Worm (Caenorhabditis elegans) whole organism, young adult: ENCODE measurements around the gene srd-21.

ENCODE experiments used
- B0261.1 ChIP-seq: sonication (generic microtip); optimal IDR thresholded peaks from 2 replicates; lab custom pipeline; 2016; ENCODE audit warnings: mild to moderate bottlenecking, missing genetic modification characterization, moderate library complexity, missing compliant biosample characterization
- C17E4.6 ChIP-seq: fragments of 200-800 bp; sonication (Bioruptor generic); IDR thresholded peaks from 2 replicates; pipeline ENCODE4 v1.3.6; 2022; ENCODE audit warnings: missing genetic modification reagents, missing genetic modification characterization, missing compliant biosample characterization
- D2030.7 ChIP-seq: fragments of 200-800 bp; sonication (Bioruptor generic); IDR thresholded peaks from 2 replicates; pipeline ENCODE4 v1.3.6; 2022; ENCODE audit warnings: missing genetic modification reagents, missing genetic modification characterization, missing compliant biosample characterization
- F55B11.4 ChIP-seq: sonication (generic microtip); optimal IDR thresholded peaks from 2 replicates; lab custom pipeline; 2016; ENCODE audit warnings: missing compliant biosample characterization, missing genetic modification characterization, borderline replicate concordance; ENCODE audit not compliant: insufficient read depth
- F57C9.4 ChIP-seq: sonication (generic microtip); optimal IDR thresholded peaks from 2 replicates; lab custom pipeline; 2017; ENCODE audit warnings: mild to moderate bottlenecking, missing genetic modification characterization, missing compliant biosample characterization
- T07F8.4 ChIP-seq: sonication (generic microtip); optimal IDR thresholded peaks from 2 replicates; lab custom pipeline; 2016; ENCODE audit warnings: mild to moderate bottlenecking, missing genetic modification characterization, moderate library complexity, missing compliant biosample characterization
- T26A5.8 ChIP-seq: sonication (generic microtip); optimal IDR thresholded peaks from 2 replicates; lab custom pipeline; 2016; ENCODE audit warnings: missing genetic modification characterization, missing compliant biosample characterization
- Y53G8AR.9 ChIP-seq: fragments of 200-800 bp; sonication (Bioruptor generic); conservative IDR thresholded peaks from 2 replicates; pipeline ENCODE4 v1.3.6; 2022; ENCODE audit warnings: missing genetic modification reagents, missing genetic modification characterization, missing compliant biosample characterization
- Y79H2A.3 ChIP-seq: fragments of 200-800 bp; sonication (Bioruptor generic); conservative IDR thresholded peaks from 2 replicates; pipeline ENCODE4 v1.3.6; 2022; ENCODE audit warnings: missing genetic modification reagents, missing genetic modification characterization, missing compliant biosample characterization
- akir-1 ChIP-seq: fragments of 200-800 bp; sonication (Bioruptor generic); optimal IDR thresholded peaks from 2 replicates; lab custom pipeline; 2018; ENCODE audit warnings: mild to moderate bottlenecking, missing genetic modification characterization, moderate library complexity, missing compliant biosample characterization
- atf-7 ChIP-seq: sonication (generic microtip); optimal IDR thresholded peaks from 2 replicates; lab custom pipeline; 2017; ENCODE audit warnings: mild to moderate bottlenecking, missing genetic modification characterization, missing compliant biosample characterization
- athp-1 ChIP-seq: sonication (generic microtip); optimal IDR thresholded peaks from 2 replicates; lab custom pipeline; 2017; ENCODE audit warnings: mild to moderate bottlenecking, missing genetic modification characterization, missing compliant biosample characterization
- attf-5 ChIP-seq: fragments of 200-800 bp; sonication (Bioruptor generic); optimal IDR thresholded peaks from 2 replicates; lab custom pipeline; 2018; ENCODE audit warnings: mild to moderate bottlenecking, missing genetic modification characterization, missing compliant biosample characterization
- attf-6 ChIP-seq: fragments of 200-800 bp; sonication (Bioruptor generic); IDR thresholded peaks from 2 replicates; pipeline ENCODE4 v1.3.6; 2022; ENCODE audit warnings: missing genetic modification reagents, missing genetic modification characterization, missing compliant biosample characterization
- bed-2 ChIP-seq: fragments of 200-800 bp; sonication (Bioruptor generic); IDR thresholded peaks from 2 replicates; pipeline ENCODE4 v1.3.6; 2022; ENCODE audit warnings: missing genetic modification reagents, missing genetic modification characterization, missing compliant biosample characterization
- ccch-3 ChIP-seq: fragments of 200-800 bp; sonication (Bioruptor generic); optimal IDR thresholded peaks from 2 replicates; lab custom pipeline; 2018; ENCODE audit warnings: mild to moderate bottlenecking, missing genetic modification characterization, missing compliant biosample characterization
- ceh-58 ChIP-seq: fragments of 200-800 bp; sonication (Bioruptor generic); IDR thresholded peaks from 2 replicates; pipeline ENCODE4 v1.3.6; 2022; ENCODE audit warnings: missing genetic modification characterization, missing compliant biosample characterization
- dox-1 ChIP-seq: fragments of 200-800 bp; sonication (Bioruptor generic); IDR thresholded peaks from 2 replicates; pipeline ENCODE4 v1.3.6; 2022; ENCODE audit warnings: missing genetic modification reagents, missing genetic modification characterization, missing compliant biosample characterization
- dpff-1 ChIP-seq: sonication (generic microtip); optimal IDR thresholded peaks from 2 replicates; lab custom pipeline; 2017; ENCODE audit warnings: mild to moderate bottlenecking, missing genetic modification characterization, missing compliant biosample characterization
- dpl-1 ChIP-seq: fragments of 150-350 bp; optimal IDR thresholded peaks from 2 replicates; lab custom pipeline; 2014; ENCODE audit warnings: missing biosample characterization, missing genetic modification reagents, missing genetic modification characterization
- egl-18 ChIP-seq: fragments of 200-800 bp; sonication (Bioruptor generic); IDR thresholded peaks from 2 replicates; pipeline ENCODE4 v1.3.6; 2022; ENCODE audit warnings: missing genetic modification reagents, missing genetic modification characterization, missing compliant biosample characterization
- ekl-4 ChIP-seq: fragments of 200-800 bp; sonication (Bioruptor generic); IDR thresholded peaks from 2 replicates; pipeline ENCODE4 v1.3.6; 2022; ENCODE audit warnings: missing genetic modification reagents, missing genetic modification characterization, missing compliant biosample characterization
- hlh-12 ChIP-seq: sonication (generic microtip); optimal IDR thresholded peaks from 2 replicates; lab custom pipeline; 2016; ENCODE audit warnings: missing genetic modification characterization, missing compliant biosample characterization
- hlh-26 ChIP-seq: fragments of 200-800 bp; sonication (Bioruptor generic); conservative IDR thresholded peaks from 2 replicates; pipeline ENCODE4 v1.3.6; 2022; ENCODE audit warnings: missing genetic modification reagents, missing genetic modification characterization, missing compliant biosample characterization
- hsf-1 ChIP-seq: fragments of 200-800 bp; sonication (Bioruptor generic); IDR thresholded peaks from 2 replicates; pipeline ENCODE4 v1.3.6; 2022; ENCODE audit warnings: missing genetic modification reagents, missing genetic modification characterization, missing compliant biosample characterization
- lag-1 ChIP-seq: fragments of 200-800 bp; sonication (Bioruptor generic); IDR thresholded peaks from 2 replicates; pipeline ENCODE4 v1.3.6; 2022; ENCODE audit warnings: missing genetic modification reagents, missing genetic modification characterization, missing compliant biosample characterization
- let-526 ChIP-seq: fragments of 200-800 bp; sonication (Bioruptor generic); IDR thresholded peaks from 2 replicates; pipeline ENCODE4 v1.3.6; 2022; ENCODE audit warnings: missing genetic modification reagents, missing genetic modification characterization, missing compliant biosample characterization
- lin-40 ChIP-seq: sonication (generic microtip); optimal IDR thresholded peaks from 2 replicates; lab custom pipeline; 2016; ENCODE audit warnings: missing genetic modification characterization, mild to moderate bottlenecking, missing compliant biosample characterization, missing genotype, missing genetic modification reagents
- lsl-1 ChIP-seq: fragments of 200-800 bp; sonication (Bioruptor generic); optimal IDR thresholded peaks from 2 replicates; lab custom pipeline; 2018; ENCODE audit warnings: mild to moderate bottlenecking, missing genetic modification characterization, moderate library complexity, missing compliant biosample characterization
- lsy-27 ChIP-seq: sonication (generic microtip); optimal IDR thresholded peaks from 2 replicates; lab custom pipeline; 2017; ENCODE audit warnings: missing genetic modification characterization, mild to moderate bottlenecking, missing compliant biosample characterization, antibody characterized with exemption, missing genotype, borderline replicate concordance; ENCODE audit not compliant: insufficient read depth
- mcd-1 ChIP-seq: fragments of 200-800 bp; sonication (Bioruptor generic); IDR thresholded peaks from 2 replicates; pipeline ENCODE4 v1.3.6; 2022; ENCODE audit warnings: missing genetic modification reagents, missing genetic modification characterization, missing compliant biosample characterization
- mes-4 ChIP-seq: sonication (generic microtip); optimal IDR thresholded peaks from 2 replicates; lab custom pipeline; 2016; ENCODE audit warnings: missing genotype, missing genetic modification characterization, missing compliant biosample characterization
- mxl-1 ChIP-seq: sonication (generic microtip); optimal IDR thresholded peaks from 2 replicates; lab custom pipeline; 2016; ENCODE audit warnings: missing genetic modification characterization, missing compliant biosample characterization
- nfya-1 ChIP-seq: sonication (generic microtip); optimal IDR thresholded peaks from 2 replicates; lab custom pipeline; 2017; ENCODE audit warnings: antibody characterized with exemption, missing compliant biosample characterization, missing genetic modification characterization, borderline replicate concordance; ENCODE audit not compliant: insufficient read depth
- nhr-179 ChIP-seq: sonication (generic microtip); optimal IDR thresholded peaks from 2 replicates; lab custom pipeline; 2016; ENCODE audit warnings: mild to moderate bottlenecking, missing genetic modification characterization, missing compliant biosample characterization
- nhr-27 ChIP-seq: fragments of 200-800 bp; sonication (Bioruptor generic); optimal IDR thresholded peaks from 2 replicates; lab custom pipeline; 2018; ENCODE audit warnings: mild to moderate bottlenecking, missing genetic modification characterization, moderate library complexity, missing compliant biosample characterization
- nhr-90 ChIP-seq: sonication (generic microtip); optimal IDR thresholded peaks from 2 replicates; lab custom pipeline; 2016; ENCODE audit warnings: missing genotype, mild to moderate bottlenecking, missing genetic modification characterization, missing compliant biosample characterization
- pha-4 ChIP-seq: fragments of 150-350 bp; sonication (generic microtip); optimal IDR thresholded peaks from 2 replicates; lab custom pipeline; 2014; ENCODE audit warnings: missing biosample characterization, missing genetic modification reagents, missing genetic modification characterization
- rec-8 ChIP-seq, 2 experiments: sonication (generic microtip); optimal IDR thresholded peaks; 2 replicates each; lab custom pipeline; 2016; ENCODE audit warnings: mild to moderate bottlenecking in 2 of 2, missing genetic modification characterization in 2 of 2, missing genetic modification reagents in 2 of 2, missing genotype in 2 of 2, missing biosample characterization in 1 of 2, missing compliant biosample characterization in 1 of 2, moderate library complexity in 1 of 2
- repo-1 ChIP-seq: sonication (generic microtip); optimal IDR thresholded peaks from 2 replicates; lab custom pipeline; 2017; ENCODE audit warnings: mild to moderate bottlenecking, missing genetic modification characterization, missing compliant biosample characterization
- tbx-9 ChIP-seq: sonication (generic microtip); optimal IDR thresholded peaks from 2 replicates; lab custom pipeline; 2016; ENCODE audit warnings: borderline replicate concordance, missing genetic modification characterization, inconsistent platforms, missing compliant biosample characterization
- unc-130 ChIP-seq: sonication (generic microtip); optimal IDR thresholded peaks from 2 replicates; lab custom pipeline; 2016; ENCODE audit warnings: missing genetic modification reagents, missing genetic modification characterization, missing compliant biosample characterization
- xnd-1 ChIP-seq: sonication (generic microtip); optimal IDR thresholded peaks from 2 replicates; lab custom pipeline; 2016; ENCODE audit warnings: missing genotype, missing genetic modification reagents, missing genetic modification characterization, missing compliant biosample characterization
- ztf-22 ChIP-seq: fragments of 200-800 bp; sonication (Bioruptor generic); optimal IDR thresholded peaks from 2 replicates; lab custom pipeline; 2018; ENCODE audit warnings: mild to moderate bottlenecking, missing genetic modification characterization, moderate library complexity, missing compliant biosample characterization
- ztf-25 ChIP-seq: fragments of 200-800 bp; sonication (Bioruptor generic); IDR thresholded peaks from 2 replicates; pipeline ENCODE4 v1.3.6; 2022; ENCODE audit warnings: missing genetic modification reagents, missing genetic modification characterization, missing compliant biosample characterization
- ztf-26 ChIP-seq: sonication (generic microtip); optimal IDR thresholded peaks from 2 replicates; lab custom pipeline; 2017; ENCODE audit warnings: missing genetic modification characterization, missing compliant biosample characterization
- ztf-6 ChIP-seq: fragments of 200-800 bp; sonication (Bioruptor generic); IDR thresholded peaks from 2 replicates; pipeline ENCODE4 v1.3.6; 2022; ENCODE audit warnings: missing genetic modification reagents, missing genetic modification characterization, missing compliant biosample characterization

Gene srd-21

ce11 chrV:16591992-16592798 is 37.5 kb upstream of the srd-21 start, which contains the start of gene srh-269 (continued):
- TF ChIP-seq dpff-1 = peak; percentile 6
- TF ChIP-seq attf-6 (GFP tag; lab: Robert Waterston, UW) = peak; percentile 89
- TF ChIP-seq C17E4.6 (GFP tag; lab: Robert Waterston, UW) = peak; percentile 64; the same call in 1 of the 2 replicates
- TF ChIP-seq ekl-4 (GFP tag; lab: Robert Waterston, UW) = peak; percentile 87
- no peak for TF ChIP-seq F55B11.4 (tag; lab: Kevin White, UChicago)
- TF ChIP-seq mcd-1 (GFP tag; lab: Robert Waterston, UW) = peak; percentile 77
- peak; percentile 43 for TF ChIP-seq F57C9.4 (tag; lab: Kevin White, UChicago)
- TF ChIP-seq ceh-58 = peak; percentile 88; the same call in 1 of the 2 replicates
- TF ChIP-seq hlh-12 (tag; lab: Kevin White, UChicago) = peak; percentile 27
- TF ChIP-seq T07F8.4 (tag; lab: Kevin White, UChicago) = peak; percentile 78
- TF ChIP-seq lsy-27 (tag; lab: Kevin White, UChicago) = peak; percentile 80
- no peak for TF ChIP-seq nfya-1 (tag; lab: Kevin White, UChicago)
- peak; percentile 75 for TF ChIP-seq T26A5.8 (tag; lab: Kevin White, UChicago)
- TF ChIP-seq pha-4 (tag; lab: Kevin White, UChicago) = no peak
- no peak for TF ChIP-seq ccch-3 (GFP tag; lab: Kevin White, UChicago)
- peak; percentile 81 for TF ChIP-seq ztf-26
- TF ChIP-seq rec-8 (tag; optimal IDR thresholded peaks at IDR 0.05; lab: Kevin White, UChicago) = peak in 1 of 2 experiments; percentile 39
- TF ChIP-seq repo-1 (tag; lab: Kevin White, UChicago) = peak; percentile 94
- peak; percentile 10 for TF ChIP-seq mes-4
- TF ChIP-seq athp-1 (tag; lab: Kevin White, UChicago) = peak; percentile 58
- peak; percentile 93 for TF ChIP-seq B0261.1 (tag; lab: Kevin White, UChicago)
- TF ChIP-seq nhr-27 (tag; lab: Kevin White, UChicago) = no peak
- TF ChIP-seq D2030.7 (GFP tag; lab: Robert Waterston, UW) = peak; percentile 68
- TF ChIP-seq atf-7 (tag; lab: Kevin White, UChicago) = peak; percentile 90
- TF ChIP-seq ztf-22 (GFP tag; lab: Kevin White, UChicago) = no peak
- peak; percentile 53 for TF ChIP-seq attf-5 (GFP tag; lab: Kevin White, UChicago)
- peak; percentile 32 for TF ChIP-seq dpl-1 (GFP tag; lab: Kevin White, UChicago)
- TF ChIP-seq tbx-9 (tag; lab: Kevin White, UChicago) = peak; percentile 46
- peak; percentile 20 for TF ChIP-seq lsl-1 (GFP tag; lab: Kevin White, UChicago)
- peak; percentile 96 for TF ChIP-seq Y53G8AR.9
- peak; percentile 56 for TF ChIP-seq mxl-1 (tag; lab: Kevin White, UChicago)
- TF ChIP-seq let-526 = peak; percentile 87
- TF ChIP-seq xnd-1 = no peak
- TF ChIP-seq bed-2 (GFP tag; lab: Robert Waterston, UW) = no peak
- peak; percentile 68 for TF ChIP-seq unc-130 (GFP tag; lab: Kevin White, UChicago)
- peak; percentile 61; the same call in 1 of the 2 replicates for TF ChIP-seq hsf-1
- TF ChIP-seq egl-18 = no peak
- peak; percentile 90 for TF ChIP-seq ztf-25 (GFP tag; lab: Robert Waterston, UW)
- TF ChIP-seq lin-40 (tag; lab: Kevin White, UChicago) = no peak
- peak; percentile 56; the same call in 1 of the 2 replicates for TF ChIP-seq dox-1 (GFP tag; lab: Robert Waterston, UW)
- 0 out of 2 replicates have a peak, but pooled peaks have one; percentile 6 for TF ChIP-seq ztf-6 (GFP tag; lab: Robert Waterston, UW)
- no peak for TF ChIP-seq nhr-179 (tag; lab: Kevin White, UChicago)
- TF ChIP-seq akir-1 (GFP tag; lab: Kevin White, UChicago) = no peak
- TF ChIP-seq Y79H2A.3 = no peak
- TF ChIP-seq hlh-26 (GFP tag; lab: Robert Waterston, UW) = no peak
- TF ChIP-seq lag-1 = no peak
- TF ChIP-seq nhr-90 (tag; lab: Kevin White, UChicago) = peak; percentile 64
